Fruit fly (Drosophila melanogaster) whole organism: Measurements from ENCODE around the gene CG12307.

Experiments used
- CG8478 ChIP-seq: fragments of >200 bp; optimal IDR thresholded peaks from 2 replicates; lab custom pipeline; 2018; ENCODE audit warnings: inconsistent platforms
- Dll ChIP-seq: fragments of >200 bp; optimal IDR thresholded peaks from 2 replicates; lab custom pipeline; 2017
- EcR ChIP-seq, 2 experiments: fragments of >200 bp; optimal IDR thresholded peaks; 2 replicates each; lab custom pipeline; 2017; ENCODE audit warnings: missing biosample characterization in 2 of 2, missing genetic modification characterization in 2 of 2, missing genetic modification reagents in 2 of 2
- pan ChIP-seq: fragments of >200 bp; optimal IDR thresholded peaks from 2 replicates; lab custom pipeline; 2017
- psq ChIP-seq: fragments of >200 bp; optimal IDR thresholded peaks from 2 replicates; lab custom pipeline; 2017
- usp ChIP-seq: fragments of >200 bp; optimal IDR thresholded peaks from 2 replicates; lab custom pipeline; 2017; ENCODE audit warnings: missing biosample characterization, missing genetic modification characterization, mixed read lengths

- TF ChIP-seq psq (lab: Kevin White, UChicago) (no peak), pan (lab: Kevin White, UChicago) (no peak), usp (GFP tag; lab: Kevin White, UChicago) (no peak), EcR (GFP tag; optimal IDR thresholded peaks at IDR 0.05; lab: Kevin White, UChicago) (no peak), CG8478 (lab: Kevin White, UChicago) (no peak), Dll (lab: Kevin White, UChicago) (no peak)
These were observed 42.7 kb upstream of the CG12307 start, which contains the start of gene CG4988 for dm6 chr2L:11694504-11694903.
